Worm (Caenorhabditis elegans) whole organism, midembryonic: ENCODE results near the gene F27C8.2.

Experiments used
- T22C8.4 ChIP-seq: fragments of 200-800 bp; sonication (Bioruptor generic); IDR thresholded peaks from 2 replicates; pipeline ENCODE4 v1.3.6; 2022; ENCODE audit warnings: missing genetic modification characterization, missing compliant biosample characterization
- cog-1 ChIP-seq: sonication (generic microtip); optimal IDR thresholded peaks from 2 replicates; lab custom pipeline; 2016; ENCODE audit warnings: missing genetic modification characterization, missing compliant biosample characterization
- flt-1 ChIP-seq: fragments of 200-800 bp; sonication (Bioruptor generic); IDR thresholded peaks from 2 replicates; pipeline ENCODE4 v1.3.6; 2022; ENCODE audit warnings: missing genetic modification characterization, missing compliant biosample characterization
- klf-2 ChIP-seq: fragments of 200-800 bp; sonication (Bioruptor generic); conservative IDR thresholded peaks from 2 replicates; pipeline ENCODE4 v1.3.6; 2022; ENCODE audit warnings: missing genetic modification reagents, missing genetic modification characterization, missing compliant biosample characterization
- med-1 ChIP-seq: sonication (generic microtip); optimal IDR thresholded peaks from 2 replicates; lab custom pipeline; 2017; ENCODE audit warnings: missing genetic modification characterization, mild to moderate bottlenecking, missing compliant biosample characterization, antibody characterized with exemption, missing genetic modification reagents; ENCODE audit not compliant: insufficient read depth
- ref-1 ChIP-seq: fragments of 200-800 bp; sonication (Bioruptor generic); conservative IDR thresholded peaks from 2 replicates; pipeline ENCODE4 v1.3.6; 2022; ENCODE audit warnings: missing genetic modification reagents, missing genetic modification characterization, missing compliant biosample characterization
- tab-1 ChIP-seq: fragments of 200-800 bp; sonication (Bioruptor generic); IDR thresholded peaks from 2 replicates; pipeline ENCODE4 v1.3.6; 2022; ENCODE audit warnings: missing genetic modification characterization, missing compliant biosample characterization
- ztf-23 ChIP-seq: fragments of 200-800 bp; sonication (Bioruptor generic); IDR thresholded peaks from 2 replicates; pipeline ENCODE4 v1.3.6; 2022; ENCODE audit warnings: missing genetic modification reagents, missing genetic modification characterization, missing compliant biosample characterization
- ztf-29 ChIP-seq: fragments of 200-800 bp; sonication (Bioruptor generic); IDR thresholded peaks from 2 replicates; pipeline ENCODE4 v1.3.6; 2022; ENCODE audit warnings: missing genetic modification reagents, missing genetic modification characterization, missing compliant biosample characterization

ce11 chrIV:9641925-9642324 lies 45.8 kb downstream of the F27C8.2 start, which contains the start of gene del-2:
- TF ChIP-seq flt-1: no peak
- no peak for TF ChIP-seq T22C8.4 (GFP tag; lab: Robert Waterston, UW)
- TF ChIP-seq ztf-29 (GFP tag; lab: Robert Waterston, UW): no peak
- TF ChIP-seq med-1 (GFP tag; lab: Kevin White, UChicago): no peak
- TF ChIP-seq cog-1 (tag; lab: Kevin White, UChicago): no peak
- no peak for TF ChIP-seq klf-2 (GFP tag; lab: Robert Waterston, UW)
- TF ChIP-seq ref-1 (GFP tag; lab: Robert Waterston, UW): no peak
- no peak for TF ChIP-seq ztf-23 (GFP tag; lab: Robert Waterston, UW)
- TF ChIP-seq tab-1 (GFP tag; lab: Robert Waterston, UW): no peak
